Fruit fly (Drosophila melanogaster) whole organism, embryonic: ENCODE measurements around the gene CG18858.

Experiments
- Blimp-1 ChIP-seq: fragments of 200-800 bp; sonication (Bioruptor generic); optimal IDR thresholded peaks from 3 replicates; lab custom pipeline; 2018; ENCODE audit warnings: missing biosample characterization, missing genetic modification characterization, mild to moderate bottlenecking, moderate library complexity, missing genetic modification reagents
- BtbVII ChIP-seq: fragments of 200-800 bp; sonication (Bioruptor generic); optimal IDR thresholded peaks from 3 replicates; lab custom pipeline; 2017; ENCODE audit warnings: missing biosample characterization, mild to moderate bottlenecking, missing genetic modification characterization
- C15 ChIP-seq: fragments of 200-800 bp; sonication (Bioruptor generic); IDR thresholded peaks from 3 replicates; pipeline ENCODE4 v1.3.6; 2022; ENCODE audit warnings: missing biosample characterization, missing genetic modification characterization
- CG12071 ChIP-seq: fragments of 200-800 bp; sonication (Bioruptor generic); optimal IDR thresholded peaks from 3 replicates; lab custom pipeline; 2018; ENCODE audit warnings: missing biosample characterization, mild to moderate bottlenecking, missing genetic modification characterization
- CG12104 ChIP-seq: fragments of 200-800 bp; sonication (Bioruptor generic); optimal IDR thresholded peaks from 3 replicates; lab custom pipeline; 2016; ENCODE audit warnings: missing biosample characterization, missing genetic modification characterization
- CG12391 ChIP-seq: fragments of 200-800 bp; sonication (Bioruptor generic); optimal IDR thresholded peaks from 3 replicates; lab custom pipeline; 2018; ENCODE audit warnings: missing biosample characterization, mild to moderate bottlenecking, missing genetic modification characterization, moderate library complexity
- CG15514 ChIP-seq: fragments of 200-800 bp; sonication (Bioruptor generic); optimal IDR thresholded peaks from 3 replicates; lab custom pipeline; 2017; ENCODE audit warnings: missing biosample characterization, missing genetic modification characterization, mild to moderate bottlenecking, moderate library complexity, missing genetic modification reagents
- CG15696 ChIP-seq: fragments of 200-800 bp; sonication (Bioruptor generic); optimal IDR thresholded peaks from 2 replicates; lab custom pipeline; 2019; ENCODE audit warnings: missing biosample characterization, mild to moderate bottlenecking, missing genetic modification characterization, moderate library complexity
- CG17186 ChIP-seq: fragments of 200-800 bp; sonication (Bioruptor generic); optimal IDR thresholded peaks from 3 replicates; lab custom pipeline; 2017; ENCODE audit warnings: missing biosample characterization, missing genetic modification reagents, missing genetic modification characterization
- CG17612 ChIP-seq: fragments of 200-800 bp; sonication (Bioruptor generic); IDR thresholded peaks from 2 replicates; pipeline ENCODE4 v1.3.6; 2022; ENCODE audit warnings: missing biosample characterization, missing genetic modification characterization
- CG18262 ChIP-seq: fragments of 200-800 bp; optimal IDR thresholded peaks from 3 replicates; lab custom pipeline; 2019; ENCODE audit warnings: missing biosample characterization, mild to moderate bottlenecking, missing genetic modification characterization, moderate library complexity
- CG2116 ChIP-seq: fragments of 200-800 bp; sonication (Bioruptor generic); optimal IDR thresholded peaks from 3 replicates; lab custom pipeline; 2018; ENCODE audit warnings: missing biosample characterization, mild to moderate bottlenecking, missing genetic modification characterization
- CG2199 ChIP-seq: fragments of 200-800 bp; sonication (Bioruptor generic); IDR thresholded peaks from 3 replicates; pipeline ENCODE4 v1.3.6; 2022; ENCODE audit warnings: missing biosample characterization, missing genetic modification characterization
- CG2202 ChIP-seq: fragments of 200-800 bp; sonication (Bioruptor generic); optimal IDR thresholded peaks from 2 replicates; lab custom pipeline; 2018; ENCODE audit warnings: missing biosample characterization, mild to moderate bottlenecking, missing genetic modification characterization
- CG34224 ChIP-seq: fragments of 200-800 bp; sonication (Bioruptor generic); IDR thresholded peaks from 3 replicates; pipeline ENCODE4 v1.3.6; 2022; ENCODE audit warnings: missing biosample characterization, missing genetic modification characterization; ENCODE audit not compliant: partially characterized antibody
- CG3847 ChIP-seq: fragments of 200-800 bp; sonication (Bioruptor generic); IDR thresholded peaks from 2 replicates; pipeline ENCODE4 v1.3.6; 2022; ENCODE audit warnings: missing biosample characterization, missing genetic modification characterization
- CG5953 ChIP-seq: fragments of 200-800 bp; sonication (Bioruptor generic); IDR thresholded peaks from 2 replicates; pipeline ENCODE4 v1.3.6; 2022; ENCODE audit warnings: missing biosample characterization, missing genetic modification characterization
- CG6175 ChIP-seq: fragments of 200-800 bp; sonication (Bioruptor generic); IDR thresholded peaks from 3 replicates; pipeline ENCODE4 v1.3.6; 2022; ENCODE audit warnings: missing biosample characterization, missing genetic modification characterization
- CG9437 ChIP-seq: fragments of 200-800 bp; sonication (Bioruptor generic); optimal IDR thresholded peaks from 2 replicates; lab custom pipeline; 2018; ENCODE audit warnings: missing biosample characterization, mild to moderate bottlenecking, missing genetic modification characterization
- Deaf1 ChIP-seq: fragments of 200-800 bp; optimal IDR thresholded peaks from 3 replicates; lab custom pipeline; 2019; ENCODE audit warnings: missing biosample characterization, mild to moderate bottlenecking, missing genetic modification characterization, moderate library complexity
- HLH54F ChIP-seq: fragments of 200-800 bp; sonication (Bioruptor generic); optimal IDR thresholded peaks from 3 replicates; lab custom pipeline; 2016; ENCODE audit warnings: missing biosample characterization, missing genetic modification characterization
- Kr ChIP-seq: fragments of 200-800 bp; sonication (Bioruptor generic); optimal IDR thresholded peaks from 2 replicates; lab custom pipeline; 2017; ENCODE audit warnings: missing biosample characterization, mild to moderate bottlenecking, missing genetic modification characterization
- Mes4 ChIP-seq: fragments of 200-800 bp; sonication (Bioruptor generic); optimal IDR thresholded peaks from 2 replicates; lab custom pipeline; 2016; ENCODE audit warnings: missing biosample characterization, missing genetic modification characterization
- NFAT ChIP-seq: fragments of 200-800 bp; sonication (Bioruptor generic); IDR thresholded peaks from 2 replicates; pipeline ENCODE4 v1.3.6; 2022; ENCODE audit warnings: missing biosample characterization, missing genetic modification characterization
- Sin3A ChIP-seq: fragments of >200 bp; optimal IDR thresholded peaks from 2 replicates; lab custom pipeline; 2018
- Stat92E ChIP-seq, 3 experiments: fragments of >200 bp in 2 of 3; fragments of 200-800 bp in 1 of 3; sonication (Bioruptor generic) in 1 of 3; optimal IDR thresholded peaks; 2 replicates each; lab custom pipeline; 2017 to 2019; ENCODE audit warnings: missing biosample characterization in 3 of 3, missing genetic modification characterization in 3 of 3, mild to moderate bottlenecking in 1 of 3, moderate library complexity in 1 of 3
- Vsx1 ChIP-seq: fragments of 200-800 bp; sonication (Bioruptor generic); optimal IDR thresholded peaks from 2 replicates; lab custom pipeline; 2017; ENCODE audit warnings: missing biosample characterization, mild to moderate bottlenecking, missing genetic modification characterization, missing genetic modification reagents
- al ChIP-seq: fragments of 200-800 bp; sonication (Bioruptor generic); IDR thresholded peaks from 2 replicates; pipeline ENCODE4 v1.3.6; 2022; ENCODE audit warnings: missing biosample characterization, missing genetic modification characterization
- bowl ChIP-seq: fragments of 200-800 bp; sonication (Bioruptor generic); IDR thresholded peaks from 2 replicates; pipeline ENCODE4 v1.3.6; 2022; ENCODE audit warnings: missing biosample characterization, missing genetic modification characterization
- br ChIP-seq: fragments of >200 bp; optimal IDR thresholded peaks from 2 replicates; lab custom pipeline; 2017
- chinmo ChIP-seq: fragments of 200-800 bp; sonication (Bioruptor generic); IDR thresholded peaks from 4 replicates; pipeline ENCODE4 v1.3.6; 2022; ENCODE audit warnings: missing biosample characterization, missing genetic modification characterization; ENCODE audit not compliant: partially characterized antibody
- ci ChIP-seq: fragments of 200-800 bp; sonication (Bioruptor generic); IDR thresholded peaks from 3 replicates; pipeline ENCODE4 v1.3.6; 2022; ENCODE audit warnings: missing biosample characterization, missing genetic modification characterization
- crc ChIP-seq: fragments of 200-800 bp; sonication (Bioruptor generic); optimal IDR thresholded peaks from 2 replicates; lab custom pipeline; 2016; ENCODE audit warnings: missing biosample characterization, missing genetic modification characterization
- dimm ChIP-seq: fragments of 200-800 bp; sonication (Bioruptor generic); IDR thresholded peaks from 2 replicates; pipeline ENCODE4 v1.3.6; 2022; ENCODE audit warnings: missing biosample characterization, missing genetic modification characterization
- ems ChIP-seq: fragments of 200-800 bp; sonication (Bioruptor generic); optimal IDR thresholded peaks from 3 replicates; lab custom pipeline; 2016; ENCODE audit warnings: missing biosample characterization, missing genetic modification characterization
- esg ChIP-seq: fragments of 200-800 bp; sonication (Bioruptor generic); conservative IDR thresholded peaks from 2 replicates; pipeline ENCODE4 v1.3.6; 2022; ENCODE audit warnings: missing biosample characterization, missing genetic modification characterization
- fd64A ChIP-seq: fragments of 200-800 bp; sonication (Bioruptor generic); optimal IDR thresholded peaks from 3 replicates; lab custom pipeline; 2018; ENCODE audit warnings: missing biosample characterization, mild to moderate bottlenecking, missing genetic modification characterization
- fru ChIP-seq: fragments of >200 bp; optimal IDR thresholded peaks from 2 replicates; lab custom pipeline; 2017
- grn ChIP-seq: fragments of 200-800 bp; sonication (Bioruptor generic); optimal IDR thresholded peaks from 3 replicates; lab custom pipeline; 2017; ENCODE audit warnings: missing biosample characterization, missing genetic modification characterization
- hbn ChIP-seq: fragments of 200-800 bp; sonication (Bioruptor generic); IDR thresholded peaks from 2 replicates; pipeline ENCODE4 v1.3.6; 2022; ENCODE audit warnings: missing biosample characterization, missing genetic modification characterization; ENCODE audit not compliant: partially characterized antibody
- her ChIP-seq: fragments of 200-800 bp; sonication (Bioruptor generic); optimal IDR thresholded peaks from 2 replicates; lab custom pipeline; 2016; ENCODE audit warnings: missing biosample characterization, missing genetic modification characterization
- hth ChIP-seq: fragments of >200 bp; optimal IDR thresholded peaks from 2 replicates; lab custom pipeline; 2017; ENCODE audit warnings: inconsistent platforms
- nerfin-1 ChIP-seq: fragments of 200-800 bp; sonication (Bioruptor generic); optimal IDR thresholded peaks from 3 replicates; lab custom pipeline; 2019; ENCODE audit warnings: missing biosample characterization, mild to moderate bottlenecking, missing genetic modification characterization, moderate library complexity
- prd ChIP-seq, 3 experiments: fragments of >200 bp in 2 of 3; fragments of 200-800 bp in 1 of 3; sonication (Bioruptor generic) in 1 of 3; optimal IDR thresholded peaks in 2 of 3; IDR thresholded peaks in 1 of 3; 2 replicates in 2 of 3; 3 replicates in 1 of 3; pipeline versions ENCODE4 v1.3.6 to Lab custom; 2017 to 2022; ENCODE audit warnings: missing biosample characterization in 1 of 3, missing genetic modification characterization in 1 of 3
- ranshi ChIP-seq: fragments of 200-800 bp; sonication (Bioruptor generic); IDR thresholded peaks from 2 replicates; pipeline ENCODE4 v1.3.6; 2022; ENCODE audit warnings: missing biosample characterization, missing genetic modification characterization
- repo ChIP-seq: fragments of 200-800 bp; sonication (Bioruptor generic); optimal IDR thresholded peaks from 2 replicates; lab custom pipeline; 2016; ENCODE audit warnings: missing biosample characterization, missing genetic modification characterization
- scrt ChIP-seq: fragments of 200-800 bp; sonication (Bioruptor generic); optimal IDR thresholded peaks from 2 replicates; lab custom pipeline; 2018; ENCODE audit warnings: missing biosample characterization, mild to moderate bottlenecking, missing genetic modification characterization, moderate library complexity
- sd ChIP-seq: fragments of 200-800 bp; sonication (Bioruptor generic); optimal IDR thresholded peaks from 3 replicates; lab custom pipeline; 2018; ENCODE audit warnings: missing biosample characterization, mild to moderate bottlenecking, missing genetic modification characterization, moderate library complexity
- toy ChIP-seq: fragments of 200-800 bp; sonication (Bioruptor generic); IDR thresholded peaks from 2 replicates; pipeline ENCODE4 v1.3.6; 2022; ENCODE audit warnings: missing biosample characterization, missing genetic modification characterization
- zen ChIP-seq: fragments of 200-800 bp; sonication (Bioruptor generic); optimal IDR thresholded peaks from 3 replicates; lab custom pipeline; 2018; ENCODE audit warnings: missing biosample characterization, mild to moderate bottlenecking, missing genetic modification characterization, moderate library complexity

The CG18858 gene

DNA sequence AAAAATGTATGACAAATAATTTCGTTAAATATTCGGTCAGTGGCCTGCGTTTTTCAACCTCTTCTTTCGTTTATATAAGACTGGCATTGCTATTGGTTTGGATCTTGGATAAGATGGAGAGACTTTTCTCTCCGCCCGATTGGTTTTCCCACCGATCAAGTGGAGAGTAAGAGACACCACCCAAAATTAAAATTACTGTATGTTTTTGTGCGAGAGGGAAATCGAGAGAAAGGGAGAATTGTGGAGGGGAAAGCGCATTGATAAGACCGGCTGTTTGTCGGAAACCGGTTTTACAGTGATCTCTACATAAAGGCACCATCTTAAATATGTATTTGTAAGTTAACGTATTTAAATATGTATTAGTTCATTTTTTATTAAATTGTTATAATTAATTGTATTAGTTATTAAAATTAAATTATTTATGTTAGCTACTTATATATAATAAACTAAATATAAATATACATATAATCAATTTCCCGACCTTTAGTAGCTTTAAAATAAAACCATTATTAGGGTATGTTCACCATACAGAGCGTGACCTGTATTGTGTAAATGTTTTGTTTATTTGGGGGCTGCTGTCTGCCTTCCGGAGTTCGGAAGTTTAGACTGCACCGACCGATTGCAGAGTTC lies 35.7 kb upstream of the CG18858 start, which contains the start of gene CG34007 (continued):
- TF ChIP-seq ci (GFP tag; lab: Robert Waterston, UW), result peak; percentile 48; the same call in 1 of the 3 replicates
- TF ChIP-seq ems (GFP tag; lab: Kevin White, UChicago), result no peak
- TF ChIP-seq Kr (GFP tag; lab: Kevin White, UChicago), result peak; percentile 34
- TF ChIP-seq crc (GFP tag; lab: Kevin White, UChicago), result no peak
- TF ChIP-seq bowl (GFP tag; lab: Robert Waterston, UW), result no peak
- peak; percentile 58; the same call in 1 of the 4 replicates for TF ChIP-seq chinmo (GFP tag; lab: Robert Waterston, UW)
- TF ChIP-seq her (GFP tag; lab: Kevin White, UChicago), result no peak
- TF ChIP-seq Mes4 (GFP tag; lab: Kevin White, UChicago), result no peak
- peak; percentile 90 for TF ChIP-seq Blimp-1 (GFP tag; lab: Kevin White, UChicago)
- peak; percentile 70 for TF ChIP-seq Vsx1 (GFP tag; lab: Kevin White, UChicago)
- TF ChIP-seq CG2116, result peak; percentile 28
- TF ChIP-seq al (GFP tag; lab: Robert Waterston, UW), result no peak
- TF ChIP-seq fd64A (GFP tag; lab: Kevin White, UChicago), result peak; percentile 35
- TF ChIP-seq CG2202, result peak; percentile 88
- peak; percentile 11 for TF ChIP-seq scrt (GFP tag; lab: Kevin White, UChicago)
- TF ChIP-seq CG3847 (GFP tag; lab: Robert Waterston, UW), result peak; percentile 61; the same call in 1 of the 2 replicates
- no peak for TF ChIP-seq HLH54F (GFP tag; lab: Kevin White, UChicago)
- TF ChIP-seq Stat92E (GFP tag; optimal IDR thresholded peaks at IDR 0.05; lab: Kevin White, UChicago), result peak in 1 of 3 experiments; percentile 89
- no peak for TF ChIP-seq hth (lab: Kevin White, UChicago)
- no peak for TF ChIP-seq CG5953
- TF ChIP-seq CG9437 (GFP tag; lab: Kevin White, UChicago), result peak; percentile 83
- no peak for TF ChIP-seq repo
- peak; percentile 41; the same call in 1 of the 3 replicates for TF ChIP-seq CG2199 (GFP tag; lab: Robert Waterston, UW)
- TF ChIP-seq zen (tag; lab: Kevin White, UChicago), result peak; percentile 46
- TF ChIP-seq ranshi (GFP tag; lab: Robert Waterston, UW), result peak; percentile 81
- TF ChIP-seq hbn, result no peak
- no peak for TF ChIP-seq toy (GFP tag; lab: Robert Waterston, UW)
- TF ChIP-seq CG15514 (GFP tag; lab: Kevin White, UChicago), result no peak
- TF ChIP-seq CG12071 (GFP tag; lab: Kevin White, UChicago), result no peak
- peak; percentile 52 for TF ChIP-seq BtbVII
- TF ChIP-seq CG15696, result peak; percentile 88
- no peak for TF ChIP-seq dimm (GFP tag; lab: Robert Waterston, UW)
- TF ChIP-seq CG34224 (GFP tag; lab: Robert Waterston, UW), result no peak
- no peak for TF ChIP-seq fru (lab: Kevin White, UChicago)
- TF ChIP-seq grn (GFP tag; lab: Kevin White, UChicago), result no peak
- peak; percentile 94 for TF ChIP-seq CG12391 (tag; lab: Kevin White, UChicago)
- TF ChIP-seq CG17612 (GFP tag; lab: Robert Waterston, UW), result no peak
- peak; percentile 66 for TF ChIP-seq esg (GFP tag; lab: Robert Waterston, UW)
- TF ChIP-seq prd (optimal IDR thresholded peaks at IDR 0.05; lab: Kevin White, UChicago), result no peak
- TF ChIP-seq prd (GFP tag; IDR thresholded peaks at IDR 0.05; lab: Robert Waterston, UW), result peak; percentile 75; the same call in 1 of the 3 replicates
- no peak for TF ChIP-seq CG6175 (GFP tag; lab: Robert Waterston, UW)
- no peak for TF ChIP-seq NFAT (GFP tag; lab: Robert Waterston, UW)
- TF ChIP-seq br, result no peak
- no peak for TF ChIP-seq Sin3A (lab: Kevin White, UChicago)
- peak; percentile 85 for TF ChIP-seq nerfin-1 (tag; lab: Kevin White, UChicago)
- TF ChIP-seq sd (tag; lab: Kevin White, UChicago), result peak; percentile 51
- TF ChIP-seq CG18262 (tag; lab: Kevin White, UChicago), result peak; percentile 96
- TF ChIP-seq Deaf1, result peak; percentile 60
- no peak for TF ChIP-seq CG17186
- TF ChIP-seq CG12104, result peak; percentile 78
- no peak for TF ChIP-seq C15 (GFP tag; lab: Robert Waterston, UW)
